Worm (Caenorhabditis elegans) whole organism, young adult: ENCODE measurements around the gene F59B10.2.

Source experiments
- die-1 ChIP-seq: sonication (generic microtip); optimal IDR thresholded peaks from 2 replicates; lab custom pipeline; 2016; ENCODE audit warnings: missing genotype, mild to moderate bottlenecking, missing genetic modification characterization, missing compliant biosample characterization
- dpl-1 ChIP-seq: fragments of 150-350 bp; optimal IDR thresholded peaks from 2 replicates; lab custom pipeline; 2014; ENCODE audit warnings: missing biosample characterization, missing genetic modification reagents, missing genetic modification characterization
- efl-1 ChIP-seq: fragments of 150-350 bp; optimal IDR thresholded peaks from 2 replicates; lab custom pipeline; 2014; ENCODE audit warnings: missing biosample characterization, missing genetic modification reagents, missing genetic modification characterization
- xnd-1 ChIP-seq: sonication (generic microtip); optimal IDR thresholded peaks from 2 replicates; lab custom pipeline; 2016; ENCODE audit warnings: missing genotype, missing genetic modification reagents, missing genetic modification characterization, missing compliant biosample characterization

DNA sequence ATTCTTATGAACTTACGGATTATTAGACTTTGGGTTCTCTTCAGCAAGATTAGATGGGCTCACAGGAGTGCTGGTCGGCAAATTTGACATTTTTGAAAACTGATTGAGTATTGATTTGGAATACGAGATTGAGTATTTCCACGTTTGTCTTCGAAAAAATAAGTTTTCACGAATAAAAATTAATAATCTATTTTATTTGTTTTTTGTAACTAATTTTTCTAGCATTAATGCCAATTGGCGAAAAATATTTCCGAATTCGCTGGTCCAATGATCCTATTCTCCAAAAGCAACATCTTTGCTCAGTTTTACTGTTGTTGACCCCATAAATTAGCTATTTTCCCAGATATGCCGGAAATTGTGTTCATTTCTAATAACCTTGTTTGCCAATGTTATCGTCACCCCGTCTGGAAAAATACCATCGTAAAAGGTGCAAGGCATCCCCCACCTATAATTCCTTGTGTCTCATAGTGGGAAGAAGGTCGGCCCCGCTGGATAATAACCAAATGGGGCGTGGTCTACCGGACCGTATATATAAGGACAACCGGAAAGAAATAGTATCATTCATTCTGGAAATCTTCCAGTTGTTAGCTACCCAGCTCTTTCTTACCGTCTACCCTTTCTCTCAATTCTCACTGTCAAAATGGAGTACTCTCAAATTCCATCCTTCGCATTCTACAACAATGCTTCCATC is 45.3 kb downstream of the F59B10.2 start, which contains the start of the genes ZK673.6 and sdz-37:
- TF ChIP-seq xnd-1 (no peak), dpl-1 (GFP tag; lab: Kevin White, UChicago) (no peak), die-1 (tag; lab: Kevin White, UChicago) (no peak), efl-1 (GFP tag; lab: Kevin White, UChicago) (no peak)
